Fruit fly (Drosophila melanogaster): Measurements from ENCODE around the gene mei-41.

DNA sequence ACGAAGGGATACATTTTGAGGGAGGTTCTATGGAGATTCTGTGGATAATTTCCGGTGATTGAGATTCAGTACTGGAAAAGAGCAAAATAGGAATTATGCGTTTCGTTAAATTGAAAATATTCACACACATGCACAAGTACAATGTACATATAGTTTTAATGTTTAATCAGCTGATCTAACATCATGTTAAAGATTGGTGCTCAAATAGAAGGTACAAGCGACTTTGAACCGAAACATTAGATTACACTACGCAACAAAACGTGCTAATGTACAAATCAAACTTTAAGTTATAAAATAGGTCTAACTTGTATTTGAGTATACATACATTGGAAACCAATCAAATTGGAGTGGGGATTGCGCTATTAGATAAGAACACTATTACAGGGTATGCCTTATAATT is 28.6 kb downstream of the mei-41 start:
- no peak for TF ChIP-seq CG8632 (GFP tag; optimal IDR thresholded peaks at IDR 0.05)
- no peak for TF ChIP-seq CG6854 (GFP tag; optimal IDR thresholded peaks at IDR 0.05)
- no peak for TF ChIP-seq Lpt (GFP tag; optimal IDR thresholded peaks at IDR 0.05)
- TF ChIP-seq lz (GFP tag; optimal IDR thresholded peaks at IDR 0.05) = no peak
- TF ChIP-seq fkh (GFP tag; optimal IDR thresholded peaks at IDR 0.05) = peak; percentile 52
- TF ChIP-seq dac (GFP tag; optimal IDR thresholded peaks at IDR 0.05) = no peak
- TF ChIP-seq Eip78C (GFP tag) = no peak
- TF ChIP-seq CG34406 (GFP tag; optimal IDR thresholded peaks at IDR 0.05) = no peak
- TF ChIP-seq CG6792 (GFP tag; optimal IDR thresholded peaks at IDR 0.05) = no peak
- TF ChIP-seq topi (GFP tag; optimal IDR thresholded peaks at IDR 0.05) = no peak
- TF ChIP-seq vri (GFP tag; optimal IDR thresholded peaks at IDR 0.05) = no peak
- TF ChIP-seq Sox102F (GFP tag; optimal IDR thresholded peaks at IDR 0.05) = no peak
- TF ChIP-seq Ets96B (tag; optimal IDR thresholded peaks at IDR 0.05) = no peak
- TF ChIP-seq Hr4 (GFP tag; optimal IDR thresholded peaks at IDR 0.05) = no peak

Measured in whole organism, prepupa.